Worm (Caenorhabditis elegans) whole organism, L4 larva: ENCODE results near the gene cwn-1.

Experiments
- F10B5.3 ChIP-seq: sonication (generic microtip); optimal IDR thresholded peaks from 2 replicates; lab custom pipeline; 2016; ENCODE audit warnings: mild to moderate bottlenecking, missing genetic modification characterization, missing compliant biosample characterization
- F44E2.7 ChIP-seq: fragments of 200-800 bp; sonication (Bioruptor generic); IDR thresholded peaks from 2 replicates; pipeline ENCODE4 v2.1.2; 2022; ENCODE audit warnings: missing genetic modification characterization, missing compliant biosample characterization
- T26A8.4 ChIP-seq: fragments of 200-800 bp; sonication (Bioruptor generic); IDR thresholded peaks from 2 replicates; pipeline ENCODE4 v1.3.6; 2022; ENCODE audit warnings: missing genetic modification characterization, missing compliant biosample characterization
- Y5F2A.4 ChIP-seq: fragments of 200-800 bp; sonication (Bioruptor generic); optimal IDR thresholded peaks from 2 replicates; lab custom pipeline; 2018; ENCODE audit warnings: mild to moderate bottlenecking, missing genetic modification characterization, missing compliant biosample characterization
- Y75B8A.6 ChIP-seq: fragments of 200-800 bp; sonication (Bioruptor generic); IDR thresholded peaks from 2 replicates; pipeline ENCODE4 v1.3.6; 2022; ENCODE audit warnings: missing genetic modification reagents, missing genetic modification characterization, missing compliant biosample characterization
- aha-1 ChIP-seq: fragments of 150-350 bp; peaks from one replicate; lab custom pipeline; 2014; ENCODE audit warnings: missing biosample characterization, missing genetic modification characterization
- aly-2 ChIP-seq: sonication (generic microtip); optimal IDR thresholded peaks from 2 replicates; lab custom pipeline; 2018; ENCODE audit warnings: missing biosample characterization, missing genetic modification characterization
- ama-1 ChIP-seq: fragments of 150-350 bp; optimal IDR thresholded peaks from 2 replicates; lab custom pipeline; 2014; ENCODE audit warnings: inconsistent platforms, mixed read lengths
- ceh-20 ChIP-seq: fragments of 200-800 bp; sonication (Bioruptor generic); IDR thresholded peaks from 2 replicates; pipeline ENCODE4 v1.3.6; 2022; ENCODE audit warnings: missing genetic modification reagents, missing genetic modification characterization, missing compliant biosample characterization
- ceh-32 ChIP-seq: sonication (generic microtip); optimal IDR thresholded peaks from 2 replicates; lab custom pipeline; 2016; ENCODE audit warnings: mild to moderate bottlenecking, missing genetic modification characterization, missing compliant biosample characterization; ENCODE audit not compliant: poor library complexity
- ceh-62 ChIP-seq: sonication (generic microtip); optimal IDR thresholded peaks from 2 replicates; lab custom pipeline; 2017; ENCODE audit warnings: missing biosample characterization, missing genetic modification characterization
- ceh-82 ChIP-seq: sonication (generic microtip); optimal IDR thresholded peaks from 2 replicates; lab custom pipeline; 2017; ENCODE audit warnings: missing biosample characterization, missing genetic modification characterization
- daf-12 ChIP-seq: fragments of 150-350 bp; optimal IDR thresholded peaks from 2 replicates; lab custom pipeline; 2014; ENCODE audit warnings: missing biosample characterization, missing genetic modification reagents, missing genetic modification characterization
- daf-16 ChIP-seq, 3 experiments: sonication (generic microtip); optimal IDR thresholded peaks; 2 replicates each; lab custom pipeline; 2016 to 2017; ENCODE audit warnings: missing genetic modification characterization in 3 of 3, missing genetic modification reagents in 3 of 3, mild to moderate bottlenecking in 2 of 3, missing compliant biosample characterization in 2 of 3, missing biosample characterization in 1 of 3, moderate library complexity in 1 of 3
- dpl-1 ChIP-seq: fragments of 150-350 bp; optimal IDR thresholded peaks from 2 replicates; lab custom pipeline; 2014; ENCODE audit warnings: missing biosample characterization, missing genetic modification reagents, missing genetic modification characterization
- fos-1 ChIP-seq: fragments of 150-350 bp; optimal IDR thresholded peaks from 2 replicates; lab custom pipeline; 2014; ENCODE audit warnings: missing biosample characterization, missing genetic modification characterization
- gei-8 ChIP-seq: fragments of 200-800 bp; sonication (Bioruptor generic); optimal IDR thresholded peaks from 2 replicates; lab custom pipeline; 2018; ENCODE audit warnings: mild to moderate bottlenecking, missing genetic modification characterization, missing compliant biosample characterization
- hlh-11 ChIP-seq: fragments of 200-800 bp; sonication (Bioruptor generic); optimal IDR thresholded peaks from 2 replicates; lab custom pipeline; 2018; ENCODE audit warnings: mild to moderate bottlenecking, missing genetic modification characterization, missing compliant biosample characterization
- hmg-1.1 ChIP-seq: fragments of 200-800 bp; sonication (Bioruptor generic); IDR thresholded peaks from 2 replicates; pipeline ENCODE4 v1.3.6; 2022; ENCODE audit warnings: missing genetic modification reagents, missing genetic modification characterization, missing compliant biosample characterization
- lin-29 ChIP-seq: fragments of 200-800 bp; sonication (Bioruptor generic); IDR thresholded peaks from 2 replicates; pipeline ENCODE4 v1.3.6; 2022; ENCODE audit warnings: missing genetic modification reagents, missing genetic modification characterization, missing compliant biosample characterization
- lin-38 ChIP-seq: fragments of 200-800 bp; sonication (Bioruptor generic); IDR thresholded peaks from 2 replicates; pipeline ENCODE4 v1.3.6; 2022; ENCODE audit warnings: missing genetic modification reagents, missing genetic modification characterization, missing compliant biosample characterization
- lin-39 ChIP-seq: fragments of 150-350 bp; optimal IDR thresholded peaks from 2 replicates; lab custom pipeline; 2014; ENCODE audit warnings: missing biosample characterization, missing genetic modification reagents, missing genetic modification characterization
- madf-5 ChIP-seq, 2 experiments: fragments of 200-800 bp; sonication (Bioruptor generic); IDR thresholded peaks; 2 replicates each; pipeline ENCODE4 v1.3.6; 2022; ENCODE audit warnings: missing compliant biosample characterization in 2 of 2, missing genetic modification characterization in 2 of 2
- mep-1 ChIP-seq: fragments of 150-350 bp; sonication (generic microtip); optimal IDR thresholded peaks from 3 replicates; lab custom pipeline; 2014; ENCODE audit warnings: missing biosample characterization, missing genetic modification characterization
- nhr-102 ChIP-seq: sonication (generic microtip); optimal IDR thresholded peaks from 2 replicates; lab custom pipeline; 2016; ENCODE audit warnings: mild to moderate bottlenecking, missing genetic modification characterization, moderate library complexity, missing compliant biosample characterization
- nhr-111 ChIP-seq: fragments of 200-800 bp; sonication (Bioruptor generic); optimal IDR thresholded peaks from 2 replicates; lab custom pipeline; 2018; ENCODE audit warnings: mild to moderate bottlenecking, missing genetic modification characterization, missing compliant biosample characterization
- nhr-25 ChIP-seq: sonication (generic microtip); optimal IDR thresholded peaks from 2 replicates; lab custom pipeline; 2017; ENCODE audit warnings: missing genetic modification characterization, mild to moderate bottlenecking, missing compliant biosample characterization, antibody characterized with exemption, moderate library complexity, borderline replicate concordance; ENCODE audit not compliant: insufficient read depth
- nhr-28 ChIP-seq: fragments of 150-350 bp; optimal IDR thresholded peaks from 2 replicates; lab custom pipeline; 2014; ENCODE audit warnings: missing biosample characterization, missing genetic modification characterization
- nhr-48 ChIP-seq: sonication (generic microtip); optimal IDR thresholded peaks from 2 replicates; lab custom pipeline; 2016; ENCODE audit warnings: mild to moderate bottlenecking, missing genetic modification characterization, missing compliant biosample characterization
- nhr-76 ChIP-seq: fragments of 150-350 bp; optimal IDR thresholded peaks from 2 replicates; lab custom pipeline; 2014; ENCODE audit warnings: missing biosample characterization, missing genetic modification characterization
- php-3 ChIP-seq: fragments of 200-800 bp; sonication (Bioruptor generic); IDR thresholded peaks from 2 replicates; pipeline ENCODE4 v1.3.6; 2022; ENCODE audit warnings: missing genetic modification reagents, missing genetic modification characterization, missing compliant biosample characterization
- pqm-1 ChIP-seq: sonication (generic microtip); optimal IDR thresholded peaks from 2 replicates; lab custom pipeline; 2017; ENCODE audit warnings: missing biosample characterization, missing genetic modification characterization
- rbr-2 ChIP-seq: sonication (generic microtip); optimal IDR thresholded peaks from 2 replicates; lab custom pipeline; 2016; ENCODE audit warnings: missing genotype, missing genetic modification characterization, missing compliant biosample characterization
- saeg-2 ChIP-seq: fragments of 200-800 bp; sonication (Bioruptor generic); IDR thresholded peaks from 2 replicates; pipeline ENCODE4 v1.3.6; 2022; ENCODE audit warnings: missing genetic modification reagents, missing genetic modification characterization, missing compliant biosample characterization
- sdz-12 ChIP-seq: fragments of 200-800 bp; sonication (Bioruptor generic); optimal IDR thresholded peaks from 2 replicates; lab custom pipeline; 2018; ENCODE audit warnings: mild to moderate bottlenecking, missing genetic modification characterization, missing compliant biosample characterization
- skn-1 ChIP-seq: fragments of 150-350 bp; optimal IDR thresholded peaks from 2 replicates; lab custom pipeline; 2014; ENCODE audit warnings: missing biosample characterization, missing genetic modification characterization
- snpc-1.2 ChIP-seq: fragments of 200-800 bp; sonication (Bioruptor generic); IDR thresholded peaks from 2 replicates; pipeline ENCODE4 v1.3.6; 2022; ENCODE audit warnings: missing genetic modification reagents, missing genetic modification characterization, missing compliant biosample characterization
- snpc-4 ChIP-seq: fragments of 150-350 bp; optimal IDR thresholded peaks from 2 replicates; lab custom pipeline; 2014; ENCODE audit warnings: missing biosample characterization, missing genetic modification characterization
- tra-1 ChIP-seq: fragments of 200-800 bp; sonication (Bioruptor generic); IDR thresholded peaks from 2 replicates; pipeline ENCODE4 v1.3.6; 2022; ENCODE audit warnings: missing genetic modification reagents, missing genetic modification characterization, missing compliant biosample characterization
- unc-39 ChIP-seq: sonication (generic microtip); optimal IDR thresholded peaks from 2 replicates; lab custom pipeline; 2017; ENCODE audit warnings: missing biosample characterization, missing genetic modification characterization
- zag-1 ChIP-seq: fragments of 150-350 bp; optimal IDR thresholded peaks from 2 replicates; lab custom pipeline; 2014; ENCODE audit warnings: missing biosample characterization, missing genetic modification characterization
- zfp-3 ChIP-seq: fragments of 200-800 bp; sonication (Bioruptor generic); conservative IDR thresholded peaks from 2 replicates; pipeline ENCODE4 v1.3.6; 2022; ENCODE audit warnings: missing genetic modification reagents, missing genetic modification characterization, missing compliant biosample characterization

cwn-1 gene

ce11 chrII:133548-134275 lies at the start of gene cwn-1:
Gene cwn-1 (minus strand): TSS chrII:133598.
- no peak for TF ChIP-seq snpc-4 (tag; lab: Kevin White, UChicago)
- TF ChIP-seq dpl-1 (GFP tag; lab: Kevin White, UChicago) = no peak
- no peak for TF ChIP-seq madf-5 (GFP tag; IDR thresholded peaks at IDR 0.05; lab: Robert Waterston, UW)

- TF ChIP-seq Y75B8A.6 = no peak
- TF ChIP-seq unc-39 (tag; lab: Kevin White, UChicago) = no peak
- TF ChIP-seq nhr-25 (tag; lab: Kevin White, UChicago) = no peak
- TF ChIP-seq rbr-2 = no peak
- no peak for TF ChIP-seq gei-8
- no peak for TF ChIP-seq tra-1 (GFP tag; lab: Robert Waterston, UW)
- no peak for TF ChIP-seq lin-29 (GFP tag; lab: Robert Waterston, UW)
- no peak for TF ChIP-seq ceh-82
- no peak for TF ChIP-seq saeg-2 (GFP tag; lab: Robert Waterston, UW)
- no peak for TF ChIP-seq nhr-111 (GFP tag; lab: Kevin White, UChicago)
- no peak for TF ChIP-seq zag-1
- TF ChIP-seq sdz-12 (GFP tag; lab: Kevin White, UChicago) = no peak
- TF ChIP-seq skn-1 (tag; lab: Kevin White, UChicago) = no peak
- TF ChIP-seq ceh-32 (tag; lab: Kevin White, UChicago) = no peak
- no peak for TF ChIP-seq snpc-1.2 (GFP tag; lab: Robert Waterston, UW)
- no peak for TF ChIP-seq nhr-102 (tag; lab: Kevin White, UChicago)
- no peak for TF ChIP-seq zfp-3
- no peak for TF ChIP-seq mep-1 (tag; lab: Kevin White, UChicago)
- no peak for TF ChIP-seq lin-39 (tag; lab: Kevin White, UChicago)
Measured at ce11 chrII:178993-179392, 45.6 kb upstream of the cwn-1 start, which contains the start of gene T01D1.4. Gene T01D1.4 (minus strand): TSS chrII:179093.

- no peak for TF ChIP-seq fos-1 (tag; lab: Kevin White, UChicago)
- no peak for TF ChIP-seq F44E2.7
- no peak for TF ChIP-seq Y5F2A.4 (GFP tag; lab: Kevin White, UChicago)
- TF ChIP-seq nhr-28 (tag; lab: Kevin White, UChicago) = peak; percentile 82
- no peak for TF ChIP-seq php-3
- TF ChIP-seq T26A8.4 (GFP tag; lab: Robert Waterston, UW) = no peak
- peak; percentile 47 for TF ChIP-seq aha-1 (tag; lab: Kevin White, UChicago)
- no peak for TF ChIP-seq rbr-2
- no peak for TF ChIP-seq sdz-12 (GFP tag; lab: Kevin White, UChicago)
- TF ChIP-seq daf-16 (GFP tag; optimal IDR thresholded peaks at IDR 0.05; lab: Kevin White, UChicago) = no peak
- TF ChIP-seq daf-16 (tag; optimal IDR thresholded peaks at IDR 0.05; lab: Kevin White, UChicago) = no peak
- peak; percentile 14 for TF ChIP-seq hlh-11
- no peak for TF ChIP-seq F10B5.3 (tag; lab: Kevin White, UChicago)
Measured at ce11 chrII:178146-178545, 44.7 kb upstream of the cwn-1 start.

ce11 chrII:176622-177021 lies 43.2 kb upstream of the cwn-1 start:
- TF ChIP-seq ceh-82 = no peak
- TF ChIP-seq rbr-2 = no peak
- no peak for TF ChIP-seq hlh-11
- TF ChIP-seq daf-12 (tag; lab: Kevin White, UChicago) = no peak
- TF ChIP-seq saeg-2 (GFP tag; lab: Robert Waterston, UW) = no peak
- TF ChIP-seq ceh-20 = no peak
- no peak for TF ChIP-seq nhr-102 (tag; lab: Kevin White, UChicago)
- TF ChIP-seq skn-1 (tag; lab: Kevin White, UChicago) = no peak
- no peak for TF ChIP-seq ama-1 (lab: Kevin White, UChicago)
- no peak for TF ChIP-seq ceh-62 (tag; lab: Kevin White, UChicago)
- no peak for TF ChIP-seq nhr-76 (tag; lab: Kevin White, UChicago)
- no peak for TF ChIP-seq T26A8.4 (GFP tag; lab: Robert Waterston, UW)
- TF ChIP-seq nhr-48 (tag; lab: Kevin White, UChicago) = no peak
- no peak for TF ChIP-seq hmg-1.1 (GFP tag; lab: Robert Waterston, UW)
- no peak for TF ChIP-seq aly-2
- no peak for TF ChIP-seq lin-38 (GFP tag; lab: Robert Waterston, UW)
- no peak for TF ChIP-seq pqm-1
- no peak for TF ChIP-seq aha-1 (tag; lab: Kevin White, UChicago)
